Worm (Caenorhabditis elegans): ENCODE measurements around the gene M70.5.

DNA sequence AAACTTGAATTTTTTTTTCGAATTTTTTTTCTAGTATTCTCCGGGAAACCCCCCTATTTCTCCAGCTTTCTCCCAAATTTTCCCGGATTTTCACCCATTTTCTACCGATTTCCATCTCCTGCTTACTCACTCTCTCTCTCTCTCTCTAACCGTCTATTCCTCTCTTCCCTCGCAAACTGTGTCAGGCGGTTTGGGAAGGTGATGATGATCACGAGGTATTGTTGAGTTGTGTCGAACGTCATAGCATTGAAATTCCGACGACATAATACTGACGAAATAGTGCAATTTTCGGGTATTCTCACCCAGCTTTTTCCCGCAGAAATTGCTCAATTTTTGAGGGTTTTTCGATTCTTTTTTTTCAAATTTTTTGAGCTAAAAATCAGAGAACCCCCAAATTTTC, 55.3 kb downstream of the M70.5 start:
- TF ChIP-seq nhr-11 (tag; optimal IDR thresholded peaks at IDR 0.05) (no peak), tbx-2 (tag; optimal IDR thresholded peaks at IDR 0.05) (no peak), fkh-10 (GFP tag; optimal IDR thresholded peaks at IDR 0.05) (no peak), hlh-6 (tag; optimal IDR thresholded peaks at IDR 0.05) (no peak), ama-1 (optimal IDR thresholded peaks at IDR 0.05) (no peak), ceh-22 (tag; optimal IDR thresholded peaks at IDR 0.05) (no peak), pqm-1 (tag; optimal IDR thresholded peaks at IDR 0.05) (no peak), unc-86 (tag; optimal IDR thresholded peaks at IDR 0.05) (no peak), elt-4 (tag; optimal IDR thresholded peaks at IDR 0.05) (no peak), ceh-34 (tag; optimal IDR thresholded peaks at IDR 0.05) (no peak), ets-4 (tag; optimal IDR thresholded peaks at IDR 0.05) (no peak), ceh-18 (tag; optimal IDR thresholded peaks at IDR 0.05) (no peak)
